In genomic region chr3L:19870843-19871666, dm6 we compare ENCODE assay signal across 1 fruit fly cellular context.
TF ChIP-seq lines count a peak whose summit lies in the region.

Rab8 (minus strand) TSS chr3L:19871078.
Usp32 (plus strand) TSS chr3L:19871139.

TF ChIP-seq in whole organism, embryonic, 481 proteins besides CTCF, POLR2A, EP300 and RAD21 (continued from another document and continues in another):
- TF ChIP-seq Six4 (GFP tag; optimal IDR thresholded peaks at IDR 0.05; lab: Kevin White, UChicago) (peak; percentile 34), CG9797 (GFP tag; optimal IDR thresholded peaks at IDR 0.05; lab: Kevin White, UChicago) (peak; percentile 48), lov (optimal IDR thresholded peaks at IDR 0.05; lab: Kevin White, UChicago) (no peak), lov (GFP tag; IDR thresholded peaks at IDR 0.05; lab: Robert Waterston, UW) (no peak), CG18011 (GFP tag; optimal IDR thresholded peaks at IDR 0.05; lab: Kevin White, UChicago) (peak; percentile 73), CG18599 (GFP tag; optimal IDR thresholded peaks at IDR 0.05; lab: Kevin White, UChicago) (peak; percentile 86), tx (GFP tag; optimal IDR thresholded peaks at IDR 0.05; lab: Kevin White, UChicago) (peak; percentile 56), CG6254 (GFP tag; optimal IDR thresholded peaks at IDR 0.05; lab: Kevin White, UChicago) (no peak), Xbp1 (GFP tag; optimal IDR thresholded peaks at IDR 0.05; lab: Kevin White, UChicago) (peak; percentile 77), esg (GFP tag; conservative IDR thresholded peaks at IDR 0.05; lab: Robert Waterston, UW) (no peak), CG14860 (GFP tag; IDR thresholded peaks at IDR 0.05; lab: Robert Waterston, UW; ENCODE audit: partially characterized antibody) (peak; percentile 78), CG12769 (tag; optimal IDR thresholded peaks at IDR 0.05; lab: Kevin White, UChicago) (peak; percentile 56), Rx (GFP tag; IDR thresholded peaks at IDR 0.05; lab: Robert Waterston, UW) (no peak), CG6689 (GFP tag; IDR thresholded peaks at IDR 0.05; lab: Robert Waterston, UW) (0 out of 2 replicates have a peak, but pooled peaks have one; percentile 6), CG18262 (tag; optimal IDR thresholded peaks at IDR 0.05; lab: Kevin White, UChicago) (peak; percentile 42), stc (GFP tag; IDR thresholded peaks at IDR 0.05; lab: Robert Waterston, UW) (no peak), Taf1 (GFP tag; IDR thresholded peaks at IDR 0.05; lab: Robert Waterston, UW) (no peak), Hr3 (GFP tag; optimal IDR thresholded peaks at IDR 0.05; lab: Kevin White, UChicago) (peak; percentile 68), Gug (GFP tag; IDR thresholded peaks at IDR 0.05; lab: Robert Waterston, UW) (no peak), Eip74EF (GFP tag; optimal IDR thresholded peaks at IDR 0.05; lab: Kevin White, UChicago) (peak in 1 of 2 experiments; percentile 29), hth (optimal IDR thresholded peaks at IDR 0.05; lab: Kevin White, UChicago) (no peak), CG33557 (GFP tag; optimal IDR thresholded peaks at IDR 0.05; lab: Kevin White, UChicago) (peak; percentile 50), tgo (GFP tag; IDR thresholded peaks at IDR 0.05; lab: Robert Waterston, UW) (no peak), pros (GFP tag; optimal IDR thresholded peaks at IDR 0.05; lab: Kevin White, UChicago) (no peak), fd64A (GFP tag; optimal IDR thresholded peaks at IDR 0.05; lab: Kevin White, UChicago) (peak; percentile 31), phol (tag; optimal IDR thresholded peaks at IDR 0.05; lab: Kevin White, UChicago) (peak; percentile 95), CG10462 (GFP tag; optimal IDR thresholded peaks at IDR 0.05; lab: Kevin White, UChicago) (no peak), CG12155 (GFP tag; optimal IDR thresholded peaks at IDR 0.05; lab: Kevin White, UChicago) (peak; percentile 65), CG13424 (tag; optimal IDR thresholded peaks at IDR 0.05; lab: Kevin White, UChicago) (peak; percentile 28), dimm (GFP tag; IDR thresholded peaks at IDR 0.05; lab: Robert Waterston, UW) (no peak), fru (optimal IDR thresholded peaks at IDR 0.05; lab: Kevin White, UChicago) (no peak), sna (GFP tag; IDR thresholded peaks at IDR 0.05; lab: Robert Waterston, UW; ENCODE audit: partially characterized antibody) (peak; percentile 61; the same call in 1 of the 2 replicates), insv (GFP tag; optimal IDR thresholded peaks at IDR 0.05; lab: Kevin White, UChicago) (peak in 1 of 2 experiments; percentile 63), unc-4 (GFP tag; IDR thresholded peaks at IDR 0.05; lab: Robert Waterston, UW; ENCODE audit: partially characterized antibody) (peak; percentile 88), CoRest (tag; optimal IDR thresholded peaks at IDR 0.05; lab: Kevin White, UChicago) (no peak), Ptx1 (GFP tag; IDR thresholded peaks at IDR 0.05; lab: Robert Waterston, UW) (no peak; the same call in 1 of the 2 replicates), h (optimal IDR thresholded peaks at IDR 0.05; lab: Kevin White, UChicago) (no peak), sr (GFP tag; IDR thresholded peaks at IDR 0.05; lab: Robert Waterston, UW) (no peak; the same call in 2 of the 3 replicates), pan (optimal IDR thresholded peaks at IDR 0.05; lab: Kevin White, UChicago) (no peak), pan (GFP tag; optimal IDR thresholded peaks at IDR 0.05 in 1 of 2, IDR thresholded peaks at IDR 0.05 in 1 of 2) (peak in 1 of 2 experiments; percentile 47), exex (tag; optimal IDR thresholded peaks at IDR 0.05; lab: Kevin White, UChicago) (peak; percentile 81), CG7357 (GFP tag; IDR thresholded peaks at IDR 0.05; lab: Robert Waterston, UW) (0 out of 3 replicates have a peak, but pooled peaks have one; percentile 33), CG8478 (optimal IDR thresholded peaks at IDR 0.05; lab: Kevin White, UChicago) (no peak), eve (GFP tag; optimal IDR thresholded peaks at IDR 0.05; lab: Kevin White, UChicago) (no peak), CG3847 (GFP tag; IDR thresholded peaks at IDR 0.05; lab: Robert Waterston, UW) (peak; percentile 88), CG14014 (GFP tag; IDR thresholded peaks at IDR 0.05; lab: Robert Waterston, UW) (peak; percentile 47; the same call in 1 of the 2 replicates), D19A (tag; optimal IDR thresholded peaks at IDR 0.05; lab: Kevin White, UChicago) (peak; percentile 58), Scr (GFP tag; IDR thresholded peaks at IDR 0.05; lab: Robert Waterston, UW; ENCODE audit: partially characterized antibody) (peak; percentile 88), CG10147 (GFP tag; optimal IDR thresholded peaks at IDR 0.05; lab: Kevin White, UChicago) (peak; percentile 48), Dad (GFP tag; optimal IDR thresholded peaks at IDR 0.05; lab: Kevin White, UChicago) (peak; percentile 72), CG31388 (GFP tag; optimal IDR thresholded peaks at IDR 0.05; lab: Kevin White, UChicago) (no peak), C15 (GFP tag; IDR thresholded peaks at IDR 0.05; lab: Robert Waterston, UW) (no peak), CG18764 (GFP tag; optimal IDR thresholded peaks at IDR 0.05; lab: Kevin White, UChicago) (peak; percentile 34), vvl (GFP tag; IDR thresholded peaks at IDR 0.05; lab: Robert Waterston, UW) (peak; percentile 77), pnt (GFP tag; optimal IDR thresholded peaks at IDR 0.05; lab: Kevin White, UChicago) (no peak), sd (tag; optimal IDR thresholded peaks at IDR 0.05; lab: Kevin White, UChicago) (peak; percentile 20), CHES-1-like (GFP tag; optimal IDR thresholded peaks at IDR 0.05; lab: Kevin White, UChicago) (peak; percentile 86), ftz-f1 (GFP tag; optimal IDR thresholded peaks at IDR 0.05; lab: Kevin White, UChicago) (peak; percentile 52), CG16813 (GFP tag; IDR thresholded peaks at IDR 0.05; lab: Robert Waterston, UW; ENCODE audit: partially characterized antibody) (peak; percentile 85), fd3F (GFP tag; optimal IDR thresholded peaks at IDR 0.05; lab: Kevin White, UChicago) (peak; percentile 22), az2 (GFP tag; optimal IDR thresholded peaks at IDR 0.05; lab: Kevin White, UChicago) (peak; percentile 34), CG6683 (GFP tag; optimal IDR thresholded peaks at IDR 0.05; lab: Kevin White, UChicago) (peak; percentile 22), danr (GFP tag; IDR thresholded peaks at IDR 0.05; lab: Robert Waterston, UW) (0 out of 2 replicates have a peak, but pooled peaks have one; percentile 6), nom (GFP tag; optimal IDR thresholded peaks at IDR 0.05; lab: Kevin White, UChicago) (peak; percentile 46), CG10267 (tag; optimal IDR thresholded peaks at IDR 0.05; lab: Kevin White, UChicago) (peak; percentile 100), dan (GFP tag; IDR thresholded peaks at IDR 0.05; lab: Robert Waterston, UW) (no peak), CG3726 (GFP tag; IDR thresholded peaks at IDR 0.05; lab: Robert Waterston, UW) (no peak), CG2120 (GFP tag; optimal IDR thresholded peaks at IDR 0.05; lab: Kevin White, UChicago) (peak; percentile 86), da (GFP tag; optimal IDR thresholded peaks at IDR 0.05; lab: Kevin White, UChicago) (peak; percentile 65), NFAT (GFP tag; IDR thresholded peaks at IDR 0.05; lab: Robert Waterston, UW) (peak; percentile 81), onecut (GFP tag; IDR thresholded peaks at IDR 0.05; lab: Robert Waterston, UW) (peak; percentile 65), Abd-B (GFP tag; optimal IDR thresholded peaks at IDR 0.05; lab: Kevin White, UChicago) (no peak), nerfin-1 (tag; optimal IDR thresholded peaks at IDR 0.05; lab: Kevin White, UChicago) (peak; percentile 74), CG14965 (GFP tag; optimal IDR thresholded peaks at IDR 0.05; lab: Kevin White, UChicago; ENCODE audit: borderline replicate concordance) (no peak), Ets97D (GFP tag; optimal IDR thresholded peaks at IDR 0.05; lab: Kevin White, UChicago) (peak; percentile 85), croc (GFP tag; conservative IDR thresholded peaks at IDR 0.05; lab: Robert Waterston, UW) (peak; percentile 28; the same call in 1 of the 3 replicates), maf-S (GFP tag; optimal IDR thresholded peaks at IDR 0.05; lab: Kevin White, UChicago) (peak; percentile 53), inv (GFP tag; IDR thresholded peaks at IDR 0.05; lab: Robert Waterston, UW; ENCODE audit: partially characterized antibody) (peak; percentile 83), Hsf (GFP tag; optimal IDR thresholded peaks at IDR 0.05; lab: Kevin White, UChicago) (peak; percentile 52), PHDP (tag; optimal IDR thresholded peaks at IDR 0.05; lab: Kevin White, UChicago) (peak; percentile 58), CG16815 (GFP tag; optimal IDR thresholded peaks at IDR 0.05; lab: Kevin White, UChicago) (no peak), NC2β (GFP tag; optimal IDR thresholded peaks at IDR 0.05; lab: Kevin White, UChicago) (peak; percentile 32), CG14710 (tag; optimal IDR thresholded peaks at IDR 0.05; lab: Kevin White, UChicago) (peak; percentile 65), Ets65A (GFP tag; lab: Kevin White, UChicago) (peak; percentile 96), ken (GFP tag; IDR thresholded peaks at IDR 0.05; lab: Robert Waterston, UW) (peak; percentile 66; the same call in 2 of the 3 replicates), Fer1 (GFP tag; optimal IDR thresholded peaks at IDR 0.05; lab: Kevin White, UChicago) (peak; percentile 76), lbe (GFP tag; optimal IDR thresholded peaks at IDR 0.05; lab: Kevin White, UChicago) (peak; percentile 77), CG13287 (GFP tag; IDR thresholded peaks at IDR 0.05; lab: Robert Waterston, UW; ENCODE audit: partially characterized antibody) (peak; percentile 89), Trl (optimal IDR thresholded peaks at IDR 0.05; lab: Kevin White, UChicago) (peak in 1 of 2 experiments; percentile 24), Trl (GFP tag; optimal IDR thresholded peaks at IDR 0.05; lab: Kevin White, UChicago) (peak; percentile 72), mirr (GFP tag; optimal IDR thresholded peaks at IDR 0.05; lab: Kevin White, UChicago) (peak; percentile 49), CG17612 (GFP tag; IDR thresholded peaks at IDR 0.05; lab: Robert Waterston, UW) (no peak), Dfd (GFP tag; optimal IDR thresholded peaks at IDR 0.05; lab: Kevin White, UChicago) (no peak), Meics (GFP tag; optimal IDR thresholded peaks at IDR 0.05; lab: Kevin White, UChicago) (peak; percentile 61), wek (GFP tag; optimal IDR thresholded peaks at IDR 0.05; lab: Kevin White, UChicago) (peak; percentile 35), sim (GFP tag; IDR thresholded peaks at IDR 0.05; lab: Robert Waterston, UW) (no peak), jing (GFP tag; optimal IDR thresholded peaks at IDR 0.05; lab: Kevin White, UChicago) (no peak), bowl (GFP tag; IDR thresholded peaks at IDR 0.05; lab: Robert Waterston, UW) (no peak), run (tag; optimal IDR thresholded peaks at IDR 0.05; lab: Kevin White, UChicago) (no peak), MTF-1 (GFP tag; optimal IDR thresholded peaks at IDR 0.05; lab: Kevin White, UChicago; ENCODE audit: borderline replicate concordance) (peak; percentile 44), CG32772 (GFP tag; IDR thresholded peaks at IDR 0.05; lab: Robert Waterston, UW) (no peak), CG2129 (GFP tag; IDR thresholded peaks at IDR 0.05; lab: Robert Waterston, UW; ENCODE audit: partially characterized antibody) (peak; percentile 69), gfzf (GFP tag; optimal IDR thresholded peaks at IDR 0.05; lab: Kevin White, UChicago) (peak; percentile 11), Nf-YA (GFP tag; IDR thresholded peaks at IDR 0.05; lab: Robert Waterston, UW) (no peak), CG17186 (GFP tag; optimal IDR thresholded peaks at IDR 0.05; lab: Kevin White, UChicago) (peak; percentile 70), CG32532 (GFP tag; IDR thresholded peaks at IDR 0.05; lab: Robert Waterston, UW) (peak; percentile 47; the same call in 1 of the 2 replicates), CG13624 (GFP tag; optimal IDR thresholded peaks at IDR 0.05; lab: Kevin White, UChicago) (peak; percentile 90), wdn (GFP tag; IDR thresholded peaks at IDR 0.05; lab: Robert Waterston, UW) (no peak), hkb (optimal IDR thresholded peaks at IDR 0.05; lab: Kevin White, UChicago) (no peak), hkb (GFP tag; IDR thresholded peaks at IDR 0.05; lab: Robert Waterston, UW) (no peak), CG42726 (GFP tag; IDR thresholded peaks at IDR 0.05; lab: Robert Waterston, UW; ENCODE audit: partially characterized antibody) (peak; percentile 93), Chrac-16 (GFP tag; optimal IDR thresholded peaks at IDR 0.05; lab: Kevin White, UChicago) (peak; percentile 33), jumu (GFP tag; optimal IDR thresholded peaks at IDR 0.05; lab: Kevin White, UChicago) (peak; percentile 66), Sox102F (GFP tag; optimal IDR thresholded peaks at IDR 0.05; lab: Kevin White, UChicago) (no peak), CG9727 (GFP tag; optimal IDR thresholded peaks at IDR 0.05; lab: Kevin White, UChicago) (peak; percentile 49), CG10274 (GFP tag; optimal IDR thresholded peaks at IDR 0.05; lab: Kevin White, UChicago) (no peak), CG1832 (GFP tag; optimal IDR thresholded peaks at IDR 0.05; lab: Kevin White, UChicago) (no peak), nau (GFP tag; optimal IDR thresholded peaks at IDR 0.05; lab: Kevin White, UChicago) (no peak), HmgZ (tag; optimal IDR thresholded peaks at IDR 0.05; lab: Kevin White, UChicago) (peak; percentile 82), bcd (GFP tag; optimal IDR thresholded peaks at IDR 0.05; lab: Kevin White, UChicago) (no peak), NK7.1 (GFP tag; optimal IDR thresholded peaks at IDR 0.05; lab: Kevin White, UChicago) (peak; percentile 26), Awh (GFP tag; IDR thresholded peaks at IDR 0.05; lab: Robert Waterston, UW) (no peak), CG15514 (GFP tag; optimal IDR thresholded peaks at IDR 0.05; lab: Kevin White, UChicago) (peak; percentile 86), CG1647 (GFP tag; optimal IDR thresholded peaks at IDR 0.05; lab: Kevin White, UChicago) (peak; percentile 73), Ravus (GFP tag; IDR thresholded peaks at IDR 0.05; lab: Robert Waterston, UW) (no peak), kay (GFP tag; optimal IDR thresholded peaks at IDR 0.05; lab: Kevin White, UChicago) (peak; percentile 50), CG17359 (tag; optimal IDR thresholded peaks at IDR 0.05; lab: Kevin White, UChicago) (peak; percentile 32), MBD-R2 (GFP tag; IDR thresholded peaks at IDR 0.05; lab: Robert Waterston, UW) (peak; percentile 97), Nf-YB (GFP tag; optimal IDR thresholded peaks at IDR 0.05; lab: Kevin White, UChicago) (peak; percentile 34), CG12071 (GFP tag; optimal IDR thresholded peaks at IDR 0.05; lab: Kevin White, UChicago) (peak; percentile 1), ac (GFP tag; optimal IDR thresholded peaks at IDR 0.05; lab: Kevin White, UChicago) (peak; percentile 5)
